Worm (Caenorhabditis elegans): ENCODE data around the gene plc-3.
A peak's percentile ranks its signal among the peaks of the same experiment; 100 is the strongest.

plc-3 gene

DNA sequence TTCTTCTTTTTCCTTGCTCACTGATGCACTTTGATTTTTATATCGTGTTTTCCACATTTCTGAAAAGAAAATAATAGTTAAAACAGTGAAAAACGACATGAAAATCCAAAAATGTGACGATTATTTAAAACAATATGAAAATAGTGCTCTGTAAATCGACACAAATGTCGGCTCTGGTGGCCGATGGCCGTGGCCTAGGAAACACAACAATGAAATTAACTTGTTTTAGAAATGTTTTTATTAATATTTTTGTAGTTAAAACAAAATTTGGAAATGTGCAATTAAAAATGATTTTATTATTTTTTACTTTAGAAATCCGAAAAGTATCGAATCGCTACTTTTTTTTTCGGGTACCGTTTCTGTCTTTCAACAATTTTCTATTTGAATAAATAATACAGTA is 21.9 kb upstream of the plc-3 start, which contains the start of gene arv-1 (continued):
- TF ChIP-seq zim-3 (tag; optimal IDR thresholded peaks at IDR 0.05) (no peak), attf-5 (GFP tag; optimal IDR thresholded peaks at IDR 0.05) (peak; percentile 13), ceh-27 (GFP tag; optimal IDR thresholded peaks at IDR 0.05) (peak; percentile 49), nhr-80 (tag; optimal IDR thresholded peaks at IDR 0.05) (peak; percentile 12), ztf-18 (tag; optimal IDR thresholded peaks at IDR 0.05) (peak; percentile 17), F57C9.4 (tag; optimal IDR thresholded peaks at IDR 0.05) (no peak), ztf-6 (GFP tag; IDR thresholded peaks at IDR 0.05) (no peak), dox-1 (GFP tag; IDR thresholded peaks at IDR 0.05) (peak; percentile 61; the same call in 1 of the 2 replicates), snpc-4 (GFP tag; optimal IDR thresholded peaks at IDR 0.05) (no peak), snpc-4 (tag; optimal IDR thresholded peaks at IDR 0.05) (peak in 1 of 4 experiments; percentile 6)

- TF ChIP-seq cebp-1 (GFP tag; IDR thresholded peaks at IDR 0.05) (no peak), cebp-1 (tag; optimal IDR thresholded peaks at IDR 0.05) (peak; percentile 24), zfh-2 (GFP tag; conservative IDR thresholded peaks at IDR 0.05) (peak; percentile 55; the same call in 1 of the 2 replicates), egl-18 (GFP tag; IDR thresholded peaks at IDR 0.05) (no peak)
These were observed 20.4 kb upstream of the plc-3 start for ce11 chrII:10202275-10202674.

ce11 chrII:10203067-10203466 is 19.6 kb upstream of the plc-3 start:
- TF ChIP-seq hlh-12 (tag; optimal IDR thresholded peaks at IDR 0.05) (no peak), F22D6.2 (tag; optimal IDR thresholded peaks at IDR 0.05) (no peak), die-1 (tag; optimal IDR thresholded peaks at IDR 0.05) (no peak), hsf-1 (GFP tag; IDR thresholded peaks at IDR 0.05) (no peak), K12H6.12 (tag; optimal IDR thresholded peaks at IDR 0.05) (no peak), fkh-3 (tag; optimal IDR thresholded peaks at IDR 0.05) (no peak), ZK185.1 (tag; optimal IDR thresholded peaks at IDR 0.05; ENCODE audit: poor library complexity, severe bottlenecking) (no peak), madf-3 (GFP tag; IDR thresholded peaks at IDR 0.05) (no peak), madf-10 (tag; optimal IDR thresholded peaks at IDR 0.05) (no peak), snpc-3.4 (tag; optimal IDR thresholded peaks at IDR 0.05) (no peak), sea-2 (GFP tag; IDR thresholded peaks at IDR 0.05) (no peak), egl-44 (GFP tag; IDR thresholded peaks at IDR 0.05) (no peak), ceh-58 (GFP tag; IDR thresholded peaks at IDR 0.05) (no peak), F33H1.4 (GFP tag; IDR thresholded peaks at IDR 0.05) (no peak), rec-8 (tag; optimal IDR thresholded peaks at IDR 0.05) (no peak)

DNA sequence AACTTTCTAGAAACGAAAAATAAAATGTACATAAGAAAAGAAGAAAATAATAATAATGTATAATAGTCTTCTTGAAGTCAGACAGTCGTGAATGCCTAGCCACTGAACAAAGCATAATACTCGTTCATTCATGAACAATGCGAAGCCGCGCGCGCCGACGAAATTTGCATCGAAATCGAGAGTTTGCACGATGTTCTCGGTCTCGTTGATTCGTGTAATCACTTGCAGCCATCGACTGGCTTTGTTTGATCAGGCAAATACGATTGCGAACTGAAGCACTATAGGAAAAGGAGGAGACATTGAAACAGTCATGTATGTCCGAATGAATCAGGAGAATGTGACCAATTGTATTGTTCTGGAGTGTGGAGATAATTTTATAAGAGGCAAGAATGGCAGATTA is 18.9 kb upstream of the plc-3 start:
- TF ChIP-seq nhr-27 (tag; optimal IDR thresholded peaks at IDR 0.05) = no peak

DNA sequence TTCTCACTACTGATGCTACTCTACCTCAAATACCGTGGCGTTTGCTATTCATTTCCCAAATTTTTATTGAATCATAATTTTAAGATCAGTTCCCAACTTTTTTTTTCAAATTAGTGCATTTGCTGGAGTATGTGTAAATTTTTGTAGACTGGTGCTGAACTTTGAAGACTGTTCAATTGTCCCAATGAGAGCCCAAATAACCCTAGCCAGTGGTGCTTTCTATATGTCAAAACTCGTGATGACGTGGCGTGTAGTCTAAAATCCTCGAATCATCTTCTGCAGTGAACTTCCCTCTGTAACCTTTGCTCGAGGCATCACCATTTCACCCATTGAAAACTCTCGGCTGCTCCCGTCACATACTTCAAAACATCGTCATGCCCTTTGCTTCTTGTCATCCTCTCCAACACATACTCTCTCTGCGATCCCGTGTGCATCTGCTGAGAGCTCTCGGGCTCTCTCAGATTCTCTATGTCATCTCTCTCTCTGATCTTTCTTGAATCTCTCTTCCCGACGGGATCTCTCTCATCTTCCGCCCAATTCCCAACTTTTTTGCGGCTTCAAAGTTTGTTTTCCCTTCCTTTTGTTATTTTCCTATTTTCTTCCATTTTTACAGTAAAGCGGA is 18.1 kb upstream of the plc-3 start:
- TF ChIP-seq zfh-2 (GFP tag; conservative IDR thresholded peaks at IDR 0.05) (peak; percentile 57), F57A8.1 (GFP tag; optimal IDR thresholded peaks at IDR 0.05) (no peak)

ce11 chrII:10206425-10206824 is 16.3 kb upstream of the plc-3 start, which contains the start of gene T01E8.1:
Gene T01E8.1, plus strand, starts transcription at chrII:10206725.
- TF ChIP-seq tbp1 (GFP tag; optimal IDR thresholded peaks at IDR 0.05) = no peak
- TF ChIP-seq hrde-1 (tag; optimal IDR thresholded peaks at IDR 0.05; ENCODE audit: borderline replicate concordance) = no peak
- no peak for TF ChIP-seq B0019.2 (GFP tag; conservative IDR thresholded peaks at IDR 0.05)
- no peak for TF ChIP-seq let-526 (GFP tag; IDR thresholded peaks at IDR 0.05)
- no peak for TF ChIP-seq cebp-2 (GFP tag; IDR thresholded peaks at IDR 0.05)
